Worm (Caenorhabditis elegans) whole organism, young adult: ENCODE results near the gene K03H1.11.

Experiments
- F33H1.4 ChIP-seq: fragments of 200-800 bp; sonication (Bioruptor generic); IDR thresholded peaks from 2 replicates; pipeline ENCODE4 v1.3.6; 2022; ENCODE audit warnings: missing genetic modification reagents, missing genetic modification characterization, missing compliant biosample characterization
- F49E8.2 ChIP-seq: sonication (generic microtip); optimal IDR thresholded peaks from 3 replicates; lab custom pipeline; 2017; ENCODE audit warnings: missing genetic modification characterization, mild to moderate bottlenecking, missing compliant biosample characterization, antibody characterized with exemption, moderate library complexity; ENCODE audit not compliant: insufficient read depth
- F57A8.1 ChIP-seq: fragments of 200-800 bp; sonication (Bioruptor generic); optimal IDR thresholded peaks from 2 replicates; lab custom pipeline; 2018; ENCODE audit warnings: mild to moderate bottlenecking, missing genetic modification characterization, moderate library complexity, missing compliant biosample characterization
- K12H6.12 ChIP-seq: fragments of 200-800 bp; sonication (Bioruptor generic); optimal IDR thresholded peaks from 2 replicates; lab custom pipeline; 2018; ENCODE audit warnings: mild to moderate bottlenecking, missing genetic modification characterization, missing compliant biosample characterization
- T07F8.4 ChIP-seq: sonication (generic microtip); optimal IDR thresholded peaks from 2 replicates; lab custom pipeline; 2016; ENCODE audit warnings: mild to moderate bottlenecking, missing genetic modification characterization, moderate library complexity, missing compliant biosample characterization
- T26A5.8 ChIP-seq: sonication (generic microtip); optimal IDR thresholded peaks from 2 replicates; lab custom pipeline; 2016; ENCODE audit warnings: missing genetic modification characterization, missing compliant biosample characterization
- Y67H2A.10 ChIP-seq: fragments of 200-800 bp; sonication (Bioruptor generic); conservative IDR thresholded peaks from 2 replicates; pipeline ENCODE4 v1.3.6; 2022; ENCODE audit warnings: missing genetic modification reagents, missing genetic modification characterization, missing compliant biosample characterization
- Y79H2A.3 ChIP-seq: fragments of 200-800 bp; sonication (Bioruptor generic); conservative IDR thresholded peaks from 2 replicates; pipeline ENCODE4 v1.3.6; 2022; ENCODE audit warnings: missing genetic modification reagents, missing genetic modification characterization, missing compliant biosample characterization
- ama-1 ChIP-seq, 3 experiments: fragments of 150-350 bp in 1 of 3; sonication (generic microtip) in 2 of 3; optimal IDR thresholded peaks; 2 replicates each; lab custom pipeline; 2014 to 2018; ENCODE audit warnings: missing biosample characterization in 2 of 3, missing genetic modification characterization in 2 of 3, missing genetic modification reagents in 2 of 3
- aptf-2 ChIP-seq: fragments of 200-800 bp; sonication (Bioruptor generic); conservative IDR thresholded peaks from 2 replicates; pipeline ENCODE4 v1.3.6; 2022; ENCODE audit warnings: missing genetic modification reagents, missing genetic modification characterization, missing compliant biosample characterization
- aptf-3 ChIP-seq: fragments of 200-800 bp; sonication (Bioruptor generic); IDR thresholded peaks from 2 replicates; pipeline ENCODE4 v1.3.6; 2022; ENCODE audit warnings: missing genetic modification characterization, missing compliant biosample characterization
- bed-1 ChIP-seq: fragments of 200-800 bp; sonication (Bioruptor generic); IDR thresholded peaks from 2 replicates; pipeline ENCODE4 v1.3.6; 2022; ENCODE audit warnings: missing genetic modification reagents, missing genetic modification characterization, missing compliant biosample characterization
- bed-2 ChIP-seq: fragments of 200-800 bp; sonication (Bioruptor generic); IDR thresholded peaks from 2 replicates; pipeline ENCODE4 v1.3.6; 2022; ENCODE audit warnings: missing genetic modification reagents, missing genetic modification characterization, missing compliant biosample characterization
- ccch-3 ChIP-seq: fragments of 200-800 bp; sonication (Bioruptor generic); optimal IDR thresholded peaks from 2 replicates; lab custom pipeline; 2018; ENCODE audit warnings: mild to moderate bottlenecking, missing genetic modification characterization, missing compliant biosample characterization
- ceh-79 ChIP-seq: sonication (generic microtip); optimal IDR thresholded peaks from 2 replicates; lab custom pipeline; 2017; ENCODE audit warnings: mild to moderate bottlenecking, missing genetic modification characterization, missing compliant biosample characterization
- ceh-91 ChIP-seq: fragments of 200-800 bp; sonication (Bioruptor generic); IDR thresholded peaks from 2 replicates; pipeline ENCODE4 v1.3.6; 2022; ENCODE audit warnings: missing genetic modification reagents, missing genetic modification characterization, missing compliant biosample characterization
- die-1 ChIP-seq: sonication (generic microtip); optimal IDR thresholded peaks from 2 replicates; lab custom pipeline; 2016; ENCODE audit warnings: missing genotype, mild to moderate bottlenecking, missing genetic modification characterization, missing compliant biosample characterization
- dpl-1 ChIP-seq: fragments of 150-350 bp; optimal IDR thresholded peaks from 2 replicates; lab custom pipeline; 2014; ENCODE audit warnings: missing biosample characterization, missing genetic modification reagents, missing genetic modification characterization
- egl-18 ChIP-seq: fragments of 200-800 bp; sonication (Bioruptor generic); IDR thresholded peaks from 2 replicates; pipeline ENCODE4 v1.3.6; 2022; ENCODE audit warnings: missing genetic modification reagents, missing genetic modification characterization, missing compliant biosample characterization
- egrh-3 ChIP-seq: fragments of 200-800 bp; sonication (Bioruptor generic); IDR thresholded peaks from 2 replicates; pipeline ENCODE4 v1.3.6; 2022; ENCODE audit warnings: missing genetic modification reagents, missing genetic modification characterization, missing compliant biosample characterization
- ekl-4 ChIP-seq: fragments of 200-800 bp; sonication (Bioruptor generic); IDR thresholded peaks from 2 replicates; pipeline ENCODE4 v1.3.6; 2022; ENCODE audit warnings: missing genetic modification reagents, missing genetic modification characterization, missing compliant biosample characterization
- gei-17 ChIP-seq: fragments of 200-800 bp; sonication (Bioruptor generic); optimal IDR thresholded peaks from 2 replicates; lab custom pipeline; 2018; ENCODE audit warnings: mild to moderate bottlenecking, missing genetic modification characterization, missing compliant biosample characterization
- hmg-1.2 ChIP-seq: fragments of 200-800 bp; sonication (Bioruptor generic); IDR thresholded peaks from 2 replicates; pipeline ENCODE4 v1.3.6; 2022; ENCODE audit warnings: missing genetic modification reagents, missing genetic modification characterization, missing compliant biosample characterization
- lag-1 ChIP-seq: fragments of 200-800 bp; sonication (Bioruptor generic); IDR thresholded peaks from 2 replicates; pipeline ENCODE4 v1.3.6; 2022; ENCODE audit warnings: missing genetic modification reagents, missing genetic modification characterization, missing compliant biosample characterization
- let-526 ChIP-seq: fragments of 200-800 bp; sonication (Bioruptor generic); IDR thresholded peaks from 2 replicates; pipeline ENCODE4 v1.3.6; 2022; ENCODE audit warnings: missing genetic modification reagents, missing genetic modification characterization, missing compliant biosample characterization
- lin-35 ChIP-seq, 3 experiments: fragments of 150-350 bp in 2 of 3; sonication (generic microtip) in 1 of 3; optimal IDR thresholded peaks; 2 replicates each; lab custom pipeline; 2014 to 2018; ENCODE audit warnings: missing biosample characterization in 3 of 3, missing genetic modification characterization in 3 of 3, missing genetic modification reagents in 3 of 3
- lin-40 ChIP-seq: sonication (generic microtip); optimal IDR thresholded peaks from 2 replicates; lab custom pipeline; 2016; ENCODE audit warnings: missing genetic modification characterization, mild to moderate bottlenecking, missing compliant biosample characterization, missing genotype, missing genetic modification reagents
- lsy-27 ChIP-seq: sonication (generic microtip); optimal IDR thresholded peaks from 2 replicates; lab custom pipeline; 2017; ENCODE audit warnings: missing genetic modification characterization, mild to moderate bottlenecking, missing compliant biosample characterization, antibody characterized with exemption, missing genotype, borderline replicate concordance; ENCODE audit not compliant: insufficient read depth
- mel-28 ChIP-seq: sonication (generic microtip); optimal IDR thresholded peaks from 2 replicates; lab custom pipeline; 2016; ENCODE audit warnings: borderline replicate concordance, mild to moderate bottlenecking, missing genetic modification characterization, missing compliant biosample characterization
- mes-4 ChIP-seq: sonication (generic microtip); optimal IDR thresholded peaks from 2 replicates; lab custom pipeline; 2016; ENCODE audit warnings: missing genotype, missing genetic modification characterization, missing compliant biosample characterization
- nhr-120 ChIP-seq: fragments of 200-800 bp; sonication (Bioruptor generic); IDR thresholded peaks from 2 replicates; pipeline ENCODE4 v1.3.6; 2022; ENCODE audit warnings: missing genetic modification characterization, missing compliant biosample characterization
- nhr-27 ChIP-seq: fragments of 200-800 bp; sonication (Bioruptor generic); optimal IDR thresholded peaks from 2 replicates; lab custom pipeline; 2018; ENCODE audit warnings: mild to moderate bottlenecking, missing genetic modification characterization, moderate library complexity, missing compliant biosample characterization
- nhr-90 ChIP-seq: sonication (generic microtip); optimal IDR thresholded peaks from 2 replicates; lab custom pipeline; 2016; ENCODE audit warnings: missing genotype, mild to moderate bottlenecking, missing genetic modification characterization, missing compliant biosample characterization
- snpc-3.4 ChIP-seq: sonication (generic microtip); optimal IDR thresholded peaks from 2 replicates; lab custom pipeline; 2017; ENCODE audit warnings: missing genetic modification characterization, mild to moderate bottlenecking, missing compliant biosample characterization, antibody characterized with exemption, moderate library complexity, missing genotype, missing genetic modification reagents
- tbx-9 ChIP-seq: sonication (generic microtip); optimal IDR thresholded peaks from 2 replicates; lab custom pipeline; 2016; ENCODE audit warnings: borderline replicate concordance, missing genetic modification characterization, inconsistent platforms, missing compliant biosample characterization
- tlf-1 ChIP-seq: fragments of 200-800 bp; sonication (Bioruptor generic); optimal IDR thresholded peaks from 2 replicates; lab custom pipeline; 2018; ENCODE audit warnings: mild to moderate bottlenecking, missing genetic modification characterization, missing compliant biosample characterization
- unc-130 ChIP-seq: sonication (generic microtip); optimal IDR thresholded peaks from 2 replicates; lab custom pipeline; 2016; ENCODE audit warnings: missing genetic modification reagents, missing genetic modification characterization, missing compliant biosample characterization
- zim-3 ChIP-seq: sonication (generic microtip); optimal IDR thresholded peaks from 2 replicates; lab custom pipeline; 2017; ENCODE audit warnings: mild to moderate bottlenecking, missing genetic modification characterization, moderate library complexity, missing compliant biosample characterization
- ztf-18 ChIP-seq: sonication (generic microtip); optimal IDR thresholded peaks from 2 replicates; lab custom pipeline; 2016; ENCODE audit warnings: missing genotype, mild to moderate bottlenecking, missing genetic modification characterization, missing compliant biosample characterization
- ztf-22 ChIP-seq: fragments of 200-800 bp; sonication (Bioruptor generic); optimal IDR thresholded peaks from 2 replicates; lab custom pipeline; 2018; ENCODE audit warnings: mild to moderate bottlenecking, missing genetic modification characterization, moderate library complexity, missing compliant biosample characterization
- ztf-25 ChIP-seq: fragments of 200-800 bp; sonication (Bioruptor generic); IDR thresholded peaks from 2 replicates; pipeline ENCODE4 v1.3.6; 2022; ENCODE audit warnings: missing genetic modification reagents, missing genetic modification characterization, missing compliant biosample characterization
- ztf-28 ChIP-seq: fragments of 200-800 bp; sonication (Bioruptor generic); IDR thresholded peaks from 2 replicates; pipeline ENCODE4 v1.3.6; 2022; ENCODE audit warnings: missing genetic modification reagents, missing genetic modification characterization, missing compliant biosample characterization

K03H1.11 gene

ce11 chrIII:9951864-9952263 lies at the start of gene K03H1.11:
Gene K03H1.11 (minus strand): TSS chrIII:9951964.
- TF ChIP-seq T07F8.4 (tag; lab: Kevin White, UChicago) = no peak
- no peak for TF ChIP-seq F57A8.1 (GFP tag; lab: Kevin White, UChicago)
- TF ChIP-seq bed-2 (GFP tag; lab: Robert Waterston, UW) = no peak
- TF ChIP-seq lsy-27 (tag; lab: Kevin White, UChicago) = no peak
- no peak for TF ChIP-seq snpc-3.4 (tag; lab: Kevin White, UChicago)
- TF ChIP-seq bed-1 = no peak
- TF ChIP-seq F49E8.2 (tag; lab: Kevin White, UChicago) = no peak
- TF ChIP-seq F33H1.4 = no peak
- TF ChIP-seq let-526 = no peak
- TF ChIP-seq egl-18 (GFP tag; lab: Robert Waterston, UW) = no peak
- TF ChIP-seq ccch-3 (GFP tag; lab: Kevin White, UChicago) = no peak
- no peak for TF ChIP-seq ekl-4
- TF ChIP-seq ama-1 (optimal IDR thresholded peaks at IDR 0.05; lab: Kevin White, UChicago) = no peak
- TF ChIP-seq ama-1 (GFP tag; optimal IDR thresholded peaks at IDR 0.05; lab: Kevin White, UChicago) = no peak
- TF ChIP-seq ztf-28 (GFP tag; lab: Robert Waterston, UW) = no peak

ce11 chrIII:10001060-10001459 lies 49.3 kb upstream of the K03H1.11 start, which contains the start of gene C05B5.5:
Gene C05B5.5 (plus strand): TSS chrIII:10001360.
- no peak for TF ChIP-seq ama-1 (optimal IDR thresholded peaks at IDR 0.05; lab: Kevin White, UChicago)
- no peak for TF ChIP-seq ama-1 (GFP tag; optimal IDR thresholded peaks at IDR 0.05; lab: Kevin White, UChicago)
- TF ChIP-seq hmg-1.2 (GFP tag; lab: Robert Waterston, UW) = no peak
- TF ChIP-seq, all 124 proteins: peak for 0

ce11 chrIII:10000428-10000827 lies 48.7 kb upstream of the K03H1.11 start, which contains the start of gene C05B5.2:
Gene C05B5.2 (minus strand): TSS chrIII:10000528.
- TF ChIP-seq Y79H2A.3 (GFP tag; lab: Robert Waterston, UW) = no peak

- TF ChIP-seq K12H6.12 (tag; lab: Kevin White, UChicago) = no peak
- no peak for TF ChIP-seq ztf-22
- no peak for TF ChIP-seq lag-1
- TF ChIP-seq ceh-91 (GFP tag; lab: Robert Waterston, UW) = no peak
- no peak for TF ChIP-seq die-1
- no peak for TF ChIP-seq lin-40
- TF ChIP-seq lsy-27 (tag; lab: Kevin White, UChicago) = no peak
- no peak for TF ChIP-seq nhr-120
- no peak for TF ChIP-seq Y79H2A.3 (GFP tag; lab: Robert Waterston, UW)
- no peak for TF ChIP-seq Y67H2A.10 (GFP tag; lab: Robert Waterston, UW)
- TF ChIP-seq ztf-18 (tag; lab: Kevin White, UChicago) = no peak
- no peak for TF ChIP-seq T26A5.8
- TF ChIP-seq lin-35 (GFP tag; optimal IDR thresholded peaks at IDR 0.05; lab: Kevin White, UChicago) = no peak
- TF ChIP-seq hmg-1.2 (GFP tag; lab: Robert Waterston, UW) = no peak
- no peak for TF ChIP-seq zim-3
Measured at ce11 chrIII:9999235-9999634, 47.5 kb upstream of the K03H1.11 start, which contains the start of gene C05B5.17. Gene C05B5.17 (minus strand): TSS chrIII:9999335.

ce11 chrIII:9997890-9998289 lies 46.1 kb upstream of the K03H1.11 start, which contains the start of gene pqn-8:
Gene pqn-8 (minus strand): TSS chrIII:9997990.
- TF ChIP-seq aptf-2 (GFP tag; lab: Robert Waterston, UW) = no peak
- no peak for TF ChIP-seq nhr-27 (tag; lab: Kevin White, UChicago)
- TF ChIP-seq mel-28 = no peak
- no peak for TF ChIP-seq gei-17 (GFP tag; lab: Kevin White, UChicago)
- TF ChIP-seq snpc-3.4 (tag; lab: Kevin White, UChicago) = no peak
- TF ChIP-seq tlf-1 (GFP tag; lab: Kevin White, UChicago) = no peak
- no peak for TF ChIP-seq unc-130 (GFP tag; lab: Kevin White, UChicago)
- no peak for TF ChIP-seq egrh-3 (GFP tag; lab: Robert Waterston, UW)
- no peak for TF ChIP-seq dpl-1 (GFP tag; lab: Kevin White, UChicago)
- TF ChIP-seq aptf-3 (GFP tag; lab: Robert Waterston, UW) = no peak
- TF ChIP-seq nhr-90 (tag; lab: Kevin White, UChicago) = no peak
- no peak for TF ChIP-seq ceh-79 (tag; lab: Kevin White, UChicago)
- TF ChIP-seq F57A8.1 (GFP tag; lab: Kevin White, UChicago) = no peak
- no peak for TF ChIP-seq tbx-9 (tag; lab: Kevin White, UChicago)
- no peak for TF ChIP-seq ztf-25 (GFP tag; lab: Robert Waterston, UW)
- TF ChIP-seq lin-40 = no peak
- no peak for TF ChIP-seq mes-4 (tag; lab: Kevin White, UChicago)
